Fruit fly (Drosophila melanogaster) whole organism, embryonic: ENCODE results near the gene Apt1.

Source experiments
- Ada2b ChIP-seq: fragments of 200-800 bp; sonication (Bioruptor generic); IDR thresholded peaks from 2 replicates; pipeline ENCODE4 v1.3.6; 2022; ENCODE audit warnings: missing biosample characterization, missing genetic modification characterization
- Bdp1 ChIP-seq: fragments of 200-800 bp; sonication (Bioruptor generic); optimal IDR thresholded peaks from 3 replicates; lab custom pipeline; 2016; ENCODE audit warnings: missing biosample characterization, missing genetic modification characterization
- Bteb2 ChIP-seq: fragments of 200-800 bp; sonication (Bioruptor generic); optimal IDR thresholded peaks from 2 replicates; lab custom pipeline; 2016; ENCODE audit warnings: missing biosample characterization, missing genetic modification characterization
- C15 ChIP-seq: fragments of 200-800 bp; sonication (Bioruptor generic); IDR thresholded peaks from 3 replicates; pipeline ENCODE4 v1.3.6; 2022; ENCODE audit warnings: missing biosample characterization, missing genetic modification characterization
- CG10147 ChIP-seq: fragments of 200-800 bp; sonication (Bioruptor generic); optimal IDR thresholded peaks from 2 replicates; lab custom pipeline; 2019; ENCODE audit warnings: missing biosample characterization, mild to moderate bottlenecking, missing genetic modification characterization, moderate library complexity
- CG11085 ChIP-seq: fragments of 200-800 bp; sonication (Bioruptor generic); IDR thresholded peaks from 2 replicates; pipeline ENCODE4 v1.3.6; 2022; ENCODE audit warnings: missing biosample characterization, missing genetic modification characterization
- CG11093 ChIP-seq: fragments of 200-800 bp; sonication (Bioruptor generic); IDR thresholded peaks from 3 replicates; pipeline ENCODE4 v1.3.6; 2022; ENCODE audit warnings: missing biosample characterization, missing genetic modification characterization
- CG12659 ChIP-seq: fragments of 200-800 bp; sonication (Bioruptor generic); optimal IDR thresholded peaks from 3 replicates; lab custom pipeline; 2017; ENCODE audit warnings: mild to moderate bottlenecking, missing biosample characterization, missing genetic modification reagents, missing genetic modification characterization
- CG14050 ChIP-seq: fragments of 200-800 bp; sonication (Bioruptor generic); IDR thresholded peaks from 3 replicates; pipeline ENCODE4 v1.3.6; 2022; ENCODE audit warnings: missing biosample characterization, missing genetic modification characterization
- CG18619 ChIP-seq: fragments of 200-800 bp; sonication (Bioruptor generic); optimal IDR thresholded peaks from 3 replicates; lab custom pipeline; 2017; ENCODE audit warnings: missing biosample characterization, mild to moderate bottlenecking, missing genetic modification characterization
- CG2712 ChIP-seq: fragments of 200-800 bp; optimal IDR thresholded peaks from 3 replicates; lab custom pipeline; 2019; ENCODE audit warnings: missing biosample characterization, mild to moderate bottlenecking, missing genetic modification characterization, moderate library complexity
- CG31365 ChIP-seq: fragments of 200-800 bp; sonication (Bioruptor generic); optimal IDR thresholded peaks from 2 replicates; lab custom pipeline; 2018; ENCODE audit warnings: missing biosample characterization, mild to moderate bottlenecking, missing genetic modification characterization
- CG32532 ChIP-seq: fragments of 200-800 bp; sonication (Bioruptor generic); IDR thresholded peaks from 2 replicates; pipeline ENCODE4 v1.3.6; 2022; ENCODE audit warnings: missing biosample characterization, missing genetic modification characterization
- CG3726 ChIP-seq: fragments of 200-800 bp; sonication (Bioruptor generic); IDR thresholded peaks from 3 replicates; pipeline ENCODE4, ENCODE4 v1.3.6; 2022; ENCODE audit warnings: missing biosample characterization, missing genetic modification characterization
- CG5953 ChIP-seq: fragments of 200-800 bp; sonication (Bioruptor generic); IDR thresholded peaks from 2 replicates; pipeline ENCODE4 v1.3.6; 2022; ENCODE audit warnings: missing biosample characterization, missing genetic modification characterization
- CG8388 ChIP-seq: fragments of 200-800 bp; sonication (Bioruptor generic); optimal IDR thresholded peaks from 2 replicates; lab custom pipeline; 2019; ENCODE audit warnings: missing biosample characterization, mild to moderate bottlenecking, missing genetic modification characterization, moderate library complexity
- Dip2 ChIP-seq: fragments of 200-800 bp; sonication (Bioruptor generic); IDR thresholded peaks from 2 replicates; pipeline ENCODE4 v1.3.6; 2022; ENCODE audit warnings: missing biosample characterization, missing genetic modification characterization
- Dp ChIP-seq: fragments of 200-800 bp; sonication (Bioruptor generic); optimal IDR thresholded peaks from 2 replicates; lab custom pipeline; 2018; ENCODE audit warnings: missing biosample characterization, mild to moderate bottlenecking, missing genetic modification characterization, moderate library complexity
- Ets97D ChIP-seq: fragments of 200-800 bp; sonication (Bioruptor generic); optimal IDR thresholded peaks from 3 replicates; lab custom pipeline; 2016; ENCODE audit warnings: missing biosample characterization, missing genetic modification characterization
- Gug ChIP-seq: fragments of 200-800 bp; sonication (Bioruptor generic); IDR thresholded peaks from 4 replicates; pipeline ENCODE4 v1.3.6; 2022; ENCODE audit warnings: missing biosample characterization, missing genetic modification characterization
- Hey ChIP-seq: fragments of 200-800 bp; sonication (Bioruptor generic); optimal IDR thresholded peaks from 3 replicates; lab custom pipeline; 2018; ENCODE audit warnings: missing biosample characterization, mild to moderate bottlenecking, missing genetic modification characterization
- HmgZ ChIP-seq: fragments of 200-800 bp; sonication (Bioruptor generic); optimal IDR thresholded peaks from 2 replicates; lab custom pipeline; 2018; ENCODE audit warnings: missing biosample characterization, mild to moderate bottlenecking, missing genetic modification characterization
- Hr3 ChIP-seq: fragments of 200-800 bp; sonication (Bioruptor generic); optimal IDR thresholded peaks from 3 replicates; lab custom pipeline; 2016; ENCODE audit warnings: missing biosample characterization, missing genetic modification characterization
- Lpt ChIP-seq: fragments of >200 bp; optimal IDR thresholded peaks from 2 replicates; lab custom pipeline; 2018; ENCODE audit warnings: missing biosample characterization, missing genetic modification characterization
- Scr ChIP-seq: fragments of 200-800 bp; sonication (Bioruptor generic); IDR thresholded peaks from 2 replicates; pipeline ENCODE4 v1.3.6; 2022; ENCODE audit warnings: missing biosample characterization, missing genetic modification characterization; ENCODE audit not compliant: partially characterized antibody
- Six4 ChIP-seq: fragments of 200-800 bp; sonication (Bioruptor generic); optimal IDR thresholded peaks from 2 replicates; lab custom pipeline; 2016; ENCODE audit warnings: missing biosample characterization, missing genetic modification characterization
- Sry-β ChIP-seq: fragments of 200-800 bp; sonication (Bioruptor generic); optimal IDR thresholded peaks from 2 replicates; lab custom pipeline; 2018; ENCODE audit warnings: missing biosample characterization, mild to moderate bottlenecking, missing genetic modification characterization, moderate library complexity
- abd-A ChIP-seq: fragments of 200-800 bp; sonication (Bioruptor generic); optimal IDR thresholded peaks from 3 replicates; lab custom pipeline; 2019; ENCODE audit warnings: missing biosample characterization, mild to moderate bottlenecking, missing genetic modification characterization, moderate library complexity
- ase ChIP-seq: fragments of 200-800 bp; sonication (Bioruptor generic); IDR thresholded peaks from 3 replicates; pipeline ENCODE4 v1.3.6; 2022; ENCODE audit warnings: missing biosample characterization, missing genetic modification characterization
- bbx ChIP-seq: fragments of 200-800 bp; sonication (Bioruptor generic); IDR thresholded peaks from 2 replicates; pipeline ENCODE4 v1.3.6; 2022; ENCODE audit warnings: missing biosample characterization, missing genetic modification characterization; ENCODE audit not compliant: partially characterized antibody
- cg ChIP-seq: fragments of 200-800 bp; sonication (Bioruptor generic); optimal IDR thresholded peaks from 3 replicates; lab custom pipeline; 2019; ENCODE audit warnings: missing biosample characterization, mild to moderate bottlenecking, missing genetic modification characterization, moderate library complexity
- chif ChIP-seq, 2 experiments: fragments of 200-800 bp; sonication (Bioruptor generic); optimal IDR thresholded peaks; 3 replicates each; lab custom pipeline; 2016; ENCODE audit warnings: missing biosample characterization in 2 of 2, missing genetic modification characterization in 2 of 2
- da ChIP-seq: fragments of 200-800 bp; sonication (Bioruptor generic); optimal IDR thresholded peaks from 2 replicates; lab custom pipeline; 2016; ENCODE audit warnings: missing biosample characterization, missing genetic modification characterization
- dm ChIP-seq: fragments of 200-800 bp; sonication (Bioruptor generic); optimal IDR thresholded peaks from 3 replicates; lab custom pipeline; 2016; ENCODE audit warnings: missing biosample characterization, missing genetic modification characterization
- exex ChIP-seq: fragments of 200-800 bp; sonication (Bioruptor generic); optimal IDR thresholded peaks from 4 replicates; lab custom pipeline; 2018; ENCODE audit warnings: missing biosample characterization, mild to moderate bottlenecking, missing genetic modification characterization, moderate library complexity
- gcm ChIP-seq: fragments of 200-800 bp; sonication (Bioruptor generic); optimal IDR thresholded peaks from 2 replicates; lab custom pipeline; 2019; ENCODE audit warnings: missing biosample characterization, mild to moderate bottlenecking, missing genetic modification characterization, moderate library complexity
- lilli ChIP-seq: fragments of 200-800 bp; sonication (Bioruptor generic); optimal IDR thresholded peaks from 3 replicates; lab custom pipeline; 2016; ENCODE audit warnings: missing biosample characterization, missing genetic modification characterization
- maf-S ChIP-seq: fragments of 200-800 bp; sonication (Bioruptor generic); optimal IDR thresholded peaks from 2 replicates; lab custom pipeline; 2016; ENCODE audit warnings: missing biosample characterization, missing genetic modification characterization
- oc ChIP-seq: fragments of 200-800 bp; sonication (Bioruptor generic); optimal IDR thresholded peaks from 2 replicates; lab custom pipeline; 2018; ENCODE audit warnings: missing biosample characterization, mild to moderate bottlenecking, missing genetic modification characterization, moderate library complexity
- peb ChIP-seq: fragments of 200-800 bp; sonication (Bioruptor generic); IDR thresholded peaks from 2 replicates; pipeline ENCODE4 v1.3.6; 2022; ENCODE audit warnings: missing biosample characterization, missing genetic modification characterization
- phol ChIP-seq: fragments of 200-800 bp; sonication (Bioruptor generic); optimal IDR thresholded peaks from 3 replicates; lab custom pipeline; 2018; ENCODE audit warnings: missing biosample characterization, mild to moderate bottlenecking, missing genetic modification characterization, moderate library complexity
- pita ChIP-seq: fragments of 200-800 bp; sonication (Bioruptor generic); optimal IDR thresholded peaks from 2 replicates; lab custom pipeline; 2017; ENCODE audit warnings: missing biosample characterization, mild to moderate bottlenecking, missing genetic modification characterization
- salm ChIP-seq: fragments of 200-800 bp; sonication (Bioruptor generic); optimal IDR thresholded peaks from 2 replicates; lab custom pipeline; 2018; ENCODE audit warnings: missing biosample characterization, mild to moderate bottlenecking, missing genetic modification characterization
- sens ChIP-seq: fragments of 200-800 bp; sonication (Bioruptor generic); peaks from one replicate; lab custom pipeline; 2016; ENCODE audit warnings: missing biosample characterization, missing genetic modification characterization
- stwl ChIP-seq: fragments of 200-800 bp; sonication (Bioruptor generic); optimal IDR thresholded peaks from 3 replicates; lab custom pipeline; 2018; ENCODE audit warnings: missing biosample characterization, mild to moderate bottlenecking, missing genetic modification characterization, moderate library complexity
- toy ChIP-seq: fragments of 200-800 bp; sonication (Bioruptor generic); IDR thresholded peaks from 2 replicates; pipeline ENCODE4 v1.3.6; 2022; ENCODE audit warnings: missing biosample characterization, missing genetic modification characterization
- usp ChIP-seq: fragments of >200 bp; optimal IDR thresholded peaks from 2 replicates; lab custom pipeline; 2017; ENCODE audit warnings: missing biosample characterization, missing genetic modification characterization
- vnd ChIP-seq: fragments of 200-800 bp; sonication (Bioruptor generic); IDR thresholded peaks from 3 replicates; pipeline ENCODE4 v1.3.6; 2022; ENCODE audit warnings: missing biosample characterization, missing genetic modification characterization; ENCODE audit not compliant: partially characterized antibody
- zf30C ChIP-seq: fragments of 200-800 bp; sonication (Bioruptor generic); optimal IDR thresholded peaks from 3 replicates; lab custom pipeline; 2018; ENCODE audit warnings: missing biosample characterization, mild to moderate bottlenecking, missing genetic modification characterization

Apt1 gene

DNA sequence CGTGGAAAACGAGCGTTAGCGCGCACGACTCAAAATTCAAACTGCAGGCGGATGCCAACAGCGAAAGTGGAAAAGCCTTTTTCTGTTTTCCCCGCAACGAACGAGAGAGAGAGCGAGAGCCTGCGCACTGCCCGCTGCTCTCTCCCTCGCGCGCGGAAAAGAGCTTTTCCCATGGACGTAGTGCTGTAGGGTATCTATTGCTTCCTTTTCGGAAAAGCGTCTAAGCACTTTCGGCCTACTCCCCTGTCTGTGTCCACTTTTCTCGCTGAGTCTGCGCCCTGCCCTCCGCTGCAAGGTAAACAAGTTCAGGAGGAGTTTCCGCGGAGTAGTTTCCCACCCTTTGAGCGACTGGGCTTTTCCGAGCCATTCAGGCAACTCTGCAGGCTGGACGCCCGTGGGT is 52.5 kb downstream of the Apt1 start, which contains the start of gene CG32085 (continued):
- TF ChIP-seq CG10147 (GFP tag; lab: Kevin White, UChicago) = peak; percentile 30
- TF ChIP-seq vnd (GFP tag; lab: Robert Waterston, UW) = no peak
- no peak for TF ChIP-seq Bdp1 (GFP tag; lab: Kevin White, UChicago)
- TF ChIP-seq bbx = no peak
- no peak for TF ChIP-seq Hr3 (GFP tag; lab: Kevin White, UChicago)
- peak; percentile 14; the same call in 1 of the 2 replicates for TF ChIP-seq Scr (GFP tag; lab: Robert Waterston, UW)
- TF ChIP-seq CG8388 (GFP tag; lab: Kevin White, UChicago) = no peak
- TF ChIP-seq CG11093 (GFP tag; lab: Robert Waterston, UW) = no peak
- peak; percentile 55; the same call in 1 of the 2 replicates for TF ChIP-seq toy (GFP tag; lab: Robert Waterston, UW)
- peak; percentile 38 for TF ChIP-seq CG12659 (GFP tag; lab: Kevin White, UChicago)
- TF ChIP-seq da = no peak
- TF ChIP-seq Hey (tag; lab: Kevin White, UChicago) = peak; percentile 40
- peak; percentile 38; the same call in 1 of the 3 replicates for TF ChIP-seq ase (GFP tag; lab: Robert Waterston, UW)
- no peak for TF ChIP-seq CG14050 (GFP tag; lab: Robert Waterston, UW)
- TF ChIP-seq CG11085 (GFP tag; lab: Robert Waterston, UW) = no peak
- peak; percentile 73 for TF ChIP-seq lilli (GFP tag; lab: Kevin White, UChicago)
- no peak for TF ChIP-seq abd-A
- 0 out of 2 replicates have a peak, but pooled peaks have one; percentile 47 for TF ChIP-seq CG5953 (GFP tag; lab: Robert Waterston, UW)
- TF ChIP-seq Ets97D = peak; percentile 17
- no peak for TF ChIP-seq Lpt
- peak; percentile 27 for TF ChIP-seq maf-S (GFP tag; lab: Kevin White, UChicago)
- TF ChIP-seq Six4 (GFP tag; lab: Kevin White, UChicago) = peak; percentile 25
- TF ChIP-seq CG32532 (GFP tag; lab: Robert Waterston, UW) = peak; percentile 91
- no peak for TF ChIP-seq phol (tag; lab: Kevin White, UChicago)
- no peak for TF ChIP-seq salm (tag; lab: Kevin White, UChicago)
- peak; percentile 20 for TF ChIP-seq Bteb2 (GFP tag; lab: Kevin White, UChicago)
- TF ChIP-seq HmgZ (tag; lab: Kevin White, UChicago) = peak; percentile 38
- peak in 1 of 2 experiments; percentile 17 for TF ChIP-seq chif (GFP tag; optimal IDR thresholded peaks at IDR 0.05; lab: Kevin White, UChicago)
- peak; percentile 4 for TF ChIP-seq dm
- peak; percentile 63 for TF ChIP-seq CG31365 (tag; lab: Kevin White, UChicago)
- no peak for TF ChIP-seq CG3726 (GFP tag; lab: Robert Waterston, UW)
- peak; percentile 6 for TF ChIP-seq exex (tag; lab: Kevin White, UChicago)
- 0 out of 3 replicates have a peak, but pooled peaks have one; percentile 37 for TF ChIP-seq C15 (GFP tag; lab: Robert Waterston, UW)
- no peak for TF ChIP-seq peb (GFP tag; lab: Robert Waterston, UW)
- no peak for TF ChIP-seq Dip2 (GFP tag; lab: Robert Waterston, UW)
- peak; percentile 48 for TF ChIP-seq CG18619 (GFP tag; lab: Kevin White, UChicago)
- TF ChIP-seq sens (GFP tag; lab: Kevin White, UChicago) = peak; percentile 83
- no peak for TF ChIP-seq cg
- TF ChIP-seq Sry-β = no peak
- TF ChIP-seq oc (tag; lab: Kevin White, UChicago) = no peak
- no peak for TF ChIP-seq usp (GFP tag; lab: Kevin White, UChicago)
- no peak for TF ChIP-seq pita (GFP tag; lab: Kevin White, UChicago)
- TF ChIP-seq zf30C = no peak
- no peak for TF ChIP-seq stwl (tag; lab: Kevin White, UChicago)
- peak; percentile 90 for TF ChIP-seq Gug (GFP tag; lab: Robert Waterston, UW)
- peak; percentile 60; the same call in 1 of the 2 replicates for TF ChIP-seq Ada2b (GFP tag; lab: Robert Waterston, UW)
- TF ChIP-seq CG2712 (tag; lab: Kevin White, UChicago) = peak; percentile 34
- peak; percentile 12 for TF ChIP-seq Dp (GFP tag; lab: Kevin White, UChicago)
- TF ChIP-seq gcm (GFP tag; lab: Kevin White, UChicago) = no peak
